Worm (Caenorhabditis elegans) whole organism, mixed stage, embryonic: ENCODE data around the gene timm-17B.2.

Source experiments
- blmp-1 ChIP-seq: fragments of 150-350 bp; optimal IDR thresholded peaks from 2 replicates; lab custom pipeline; 2014; ENCODE audit warnings: missing biosample characterization, missing genetic modification characterization
- ceh-39 ChIP-seq: fragments of 150-350 bp; optimal IDR thresholded peaks from 2 replicates; lab custom pipeline; 2014; ENCODE audit warnings: missing biosample characterization, missing genetic modification characterization
- ces-1 ChIP-seq: fragments of 150-350 bp; optimal IDR thresholded peaks from 2 replicates; lab custom pipeline; 2014; ENCODE audit warnings: missing biosample characterization, missing genetic modification reagents, missing genetic modification characterization
- elt-3 ChIP-seq: fragments of 150-350 bp; optimal IDR thresholded peaks from 2 replicates; lab custom pipeline; 2014; ENCODE audit warnings: missing biosample characterization, missing genetic modification characterization
- flh-1 ChIP-seq: fragments of 200-800 bp; sonication (Bioruptor generic); optimal IDR thresholded peaks from 2 replicates; lab custom pipeline; 2018; ENCODE audit warnings: mild to moderate bottlenecking, missing genetic modification characterization, moderate library complexity, missing compliant biosample characterization
- ham-2 ChIP-seq: fragments of 200-800 bp; sonication (Bioruptor generic); optimal IDR thresholded peaks from 2 replicates; lab custom pipeline; 2018; ENCODE audit warnings: mild to moderate bottlenecking, missing genetic modification characterization, missing compliant biosample characterization
- nhr-12 ChIP-seq: fragments of 150-350 bp; optimal IDR thresholded peaks from 2 replicates; lab custom pipeline; 2014; ENCODE audit warnings: missing biosample characterization, missing genetic modification characterization
- nhr-237 ChIP-seq: fragments of 150-350 bp; optimal IDR thresholded peaks from 2 replicates; lab custom pipeline; 2014; ENCODE audit warnings: missing biosample characterization, missing genetic modification characterization
- nhr-76 ChIP-seq: sonication (generic microtip); optimal IDR thresholded peaks from 2 replicates; lab custom pipeline; 2017; ENCODE audit warnings: missing biosample characterization, missing genetic modification characterization
- pha-4 ChIP-seq: fragments of 150-350 bp; optimal IDR thresholded peaks from 2 replicates; lab custom pipeline; 2018; ENCODE audit warnings: missing biosample characterization, missing genetic modification reagents, missing genetic modification characterization
- sptf-1 ChIP-seq: sonication (generic microtip); optimal IDR thresholded peaks from 2 replicates; lab custom pipeline; 2017; ENCODE audit warnings: mild to moderate bottlenecking, missing genetic modification characterization, moderate library complexity, missing compliant biosample characterization
- tbx-8 ChIP-seq: fragments of 200-800 bp; sonication (Bioruptor generic); optimal IDR thresholded peaks from 2 replicates; lab custom pipeline; 2018; ENCODE audit warnings: mild to moderate bottlenecking, missing genetic modification characterization, moderate library complexity, missing compliant biosample characterization
- unc-62 ChIP-seq: fragments of 150-350 bp; optimal IDR thresholded peaks from 2 replicates; lab custom pipeline; 2014; ENCODE audit warnings: missing biosample characterization, missing genetic modification reagents, missing genetic modification characterization
- ztf-11 ChIP-seq: fragments of 150-350 bp; optimal IDR thresholded peaks from 2 replicates; lab custom pipeline; 2014; ENCODE audit warnings: missing biosample characterization, missing genetic modification characterization

- TF ChIP-seq nhr-12 (tag; lab: Kevin White, UChicago): no peak
- TF ChIP-seq ces-1 (GFP tag; lab: Kevin White, UChicago): no peak
- no peak for TF ChIP-seq pha-4 (tag; lab: Kevin White, UChicago)
- no peak for TF ChIP-seq tbx-8 (GFP tag; lab: Kevin White, UChicago)
- TF ChIP-seq elt-3 (tag; lab: Kevin White, UChicago): no peak
- no peak for TF ChIP-seq flh-1 (GFP tag; lab: Kevin White, UChicago)
- TF ChIP-seq sptf-1 (tag; lab: Kevin White, UChicago): no peak
- TF ChIP-seq ztf-11 (tag; lab: Kevin White, UChicago): no peak
- TF ChIP-seq unc-62 (GFP tag; lab: Kevin White, UChicago): no peak
- TF ChIP-seq ham-2 (GFP tag; lab: Kevin White, UChicago): no peak
- no peak for TF ChIP-seq blmp-1 (tag; lab: Kevin White, UChicago)
- TF ChIP-seq ceh-39 (tag; lab: Kevin White, UChicago): no peak
- TF ChIP-seq nhr-237 (tag; lab: Kevin White, UChicago): no peak
- TF ChIP-seq nhr-76 (tag; lab: Kevin White, UChicago): no peak
Observed at ce11 chrIV:8357299-8357698, 39.1 kb upstream of the timm-17B.2 start.
